Fruit fly (Drosophila melanogaster) whole organism, embryonic: ENCODE data around the gene CG6231.

Source experiments
- Awh ChIP-seq: fragments of 200-800 bp; sonication (Bioruptor generic); IDR thresholded peaks from 2 replicates; pipeline ENCODE4, ENCODE4 v1.3.6; 2022; ENCODE audit warnings: missing biosample characterization, missing genetic modification characterization
- B-H2 ChIP-seq: fragments of 200-800 bp; sonication (Bioruptor generic); optimal IDR thresholded peaks from 2 replicates; lab custom pipeline; 2018; ENCODE audit warnings: missing biosample characterization, mild to moderate bottlenecking, missing genetic modification characterization
- BEAF-32 ChIP-seq: fragments of 200-800 bp; sonication (Bioruptor generic); optimal IDR thresholded peaks from 3 replicates; lab custom pipeline; 2017; ENCODE audit warnings: missing biosample characterization, missing genetic modification characterization, mild to moderate bottlenecking, moderate library complexity, missing genetic modification reagents
- Bteb2 ChIP-seq: fragments of 200-800 bp; sonication (Bioruptor generic); optimal IDR thresholded peaks from 2 replicates; lab custom pipeline; 2016; ENCODE audit warnings: missing biosample characterization, missing genetic modification characterization
- CG10543 ChIP-seq: fragments of 200-800 bp; sonication (Bioruptor generic); optimal IDR thresholded peaks from 3 replicates; lab custom pipeline; 2017; ENCODE audit warnings: missing biosample characterization, mild to moderate bottlenecking, missing genetic modification characterization, moderate library complexity
- CG11696 ChIP-seq: fragments of 200-800 bp; sonication (Bioruptor generic); IDR thresholded peaks from 2 replicates; pipeline ENCODE4 v1.3.6; 2022; ENCODE audit warnings: missing biosample characterization, missing genetic modification characterization
- CG12071 ChIP-seq: fragments of 200-800 bp; sonication (Bioruptor generic); optimal IDR thresholded peaks from 3 replicates; lab custom pipeline; 2018; ENCODE audit warnings: missing biosample characterization, mild to moderate bottlenecking, missing genetic modification characterization
- CG12769 ChIP-seq: fragments of 200-800 bp; sonication (Bioruptor generic); optimal IDR thresholded peaks from 2 replicates; lab custom pipeline; 2019; ENCODE audit warnings: missing biosample characterization, mild to moderate bottlenecking, missing genetic modification characterization, moderate library complexity
- CG13296 ChIP-seq: fragments of 200-800 bp; sonication (Bioruptor generic); optimal IDR thresholded peaks from 3 replicates; lab custom pipeline; 2018; ENCODE audit warnings: missing biosample characterization, mild to moderate bottlenecking, missing genetic modification characterization
- CG13894 ChIP-seq: fragments of 200-800 bp; sonication (Bioruptor generic); optimal IDR thresholded peaks from 3 replicates; lab custom pipeline; 2018; ENCODE audit warnings: missing biosample characterization, mild to moderate bottlenecking, missing genetic modification characterization, moderate library complexity
- CG14965 ChIP-seq: fragments of 200-800 bp; sonication (Bioruptor generic); optimal IDR thresholded peaks from 2 replicates; lab custom pipeline; 2016; ENCODE audit warnings: missing biosample characterization, missing genetic modification characterization, borderline replicate concordance
- CG15479 ChIP-seq: fragments of 200-800 bp; sonication (Bioruptor generic); optimal IDR thresholded peaks from 3 replicates; lab custom pipeline; 2019; ENCODE audit warnings: missing biosample characterization, mild to moderate bottlenecking, missing genetic modification characterization, moderate library complexity
- CG18262 ChIP-seq: fragments of 200-800 bp; optimal IDR thresholded peaks from 3 replicates; lab custom pipeline; 2019; ENCODE audit warnings: missing biosample characterization, mild to moderate bottlenecking, missing genetic modification characterization, moderate library complexity
- CG18599 ChIP-seq: fragments of 200-800 bp; sonication (Bioruptor generic); optimal IDR thresholded peaks from 3 replicates; lab custom pipeline; 2017; ENCODE audit warnings: missing biosample characterization, missing genetic modification characterization, mild to moderate bottlenecking, moderate library complexity, missing genetic modification reagents
- CG2678 ChIP-seq: fragments of 200-800 bp; sonication (Bioruptor generic); optimal IDR thresholded peaks from 3 replicates; lab custom pipeline; 2019; ENCODE audit warnings: missing biosample characterization, mild to moderate bottlenecking, missing genetic modification characterization, moderate library complexity
- CG2875 ChIP-seq: fragments of 200-800 bp; sonication (Bioruptor generic); optimal IDR thresholded peaks from 2 replicates; lab custom pipeline; 2017; ENCODE audit warnings: missing biosample characterization, mild to moderate bottlenecking, missing genetic modification characterization, missing genetic modification reagents
- CG30020 ChIP-seq: fragments of 200-800 bp; optimal IDR thresholded peaks from 2 replicates; lab custom pipeline; 2019; ENCODE audit warnings: missing biosample characterization, mild to moderate bottlenecking, missing genetic modification characterization, moderate library complexity
- CG3065 ChIP-seq: fragments of 200-800 bp; sonication (Bioruptor generic); optimal IDR thresholded peaks from 2 replicates; lab custom pipeline; 2016; ENCODE audit warnings: missing biosample characterization, missing genetic modification characterization
- CG3281 ChIP-seq: fragments of 200-800 bp; sonication (Bioruptor generic); optimal IDR thresholded peaks from 3 replicates; lab custom pipeline; 2017; ENCODE audit warnings: missing biosample characterization, mild to moderate bottlenecking, missing genetic modification characterization
- CG4617 ChIP-seq: fragments of 200-800 bp; sonication (Bioruptor generic); optimal IDR thresholded peaks from 3 replicates; lab custom pipeline; 2016; ENCODE audit warnings: missing biosample characterization, missing genetic modification characterization, borderline replicate concordance
- CG7357 ChIP-seq: fragments of 200-800 bp; sonication (Bioruptor generic); IDR thresholded peaks from 3 replicates; pipeline ENCODE4 v1.3.6; 2022; ENCODE audit warnings: missing biosample characterization, missing genetic modification characterization
- CG8765 ChIP-seq: fragments of 200-800 bp; sonication (Bioruptor generic); IDR thresholded peaks from 2 replicates; pipeline ENCODE4 v1.3.6; 2022; ENCODE audit warnings: missing biosample characterization, missing genetic modification characterization
- CG8944 ChIP-seq: fragments of 200-800 bp; sonication (Bioruptor generic); optimal IDR thresholded peaks from 3 replicates; lab custom pipeline; 2016; ENCODE audit warnings: missing biosample characterization, missing genetic modification characterization
- D19B ChIP-seq: fragments of 200-800 bp; sonication (Bioruptor generic); optimal IDR thresholded peaks from 2 replicates; lab custom pipeline; 2017; ENCODE audit warnings: missing biosample characterization, mild to moderate bottlenecking, missing genetic modification characterization
- Ets97D ChIP-seq: fragments of 200-800 bp; sonication (Bioruptor generic); optimal IDR thresholded peaks from 3 replicates; lab custom pipeline; 2016; ENCODE audit warnings: missing biosample characterization, missing genetic modification characterization
- GATAe ChIP-seq: fragments of 200-800 bp; sonication (Bioruptor generic); conservative IDR thresholded peaks from 2 replicates; pipeline ENCODE4 v1.3.6; 2022; ENCODE audit warnings: missing biosample characterization, missing genetic modification characterization
- Gsc ChIP-seq: fragments of 200-800 bp; sonication (Bioruptor generic); IDR thresholded peaks from 2 replicates; pipeline ENCODE4 v1.3.6; 2022; ENCODE audit warnings: missing biosample characterization, missing genetic modification characterization
- HLH54F ChIP-seq: fragments of 200-800 bp; sonication (Bioruptor generic); optimal IDR thresholded peaks from 3 replicates; lab custom pipeline; 2016; ENCODE audit warnings: missing biosample characterization, missing genetic modification characterization
- HmgD ChIP-seq: fragments of 200-800 bp; sonication (Bioruptor generic); optimal IDR thresholded peaks from 3 replicates; lab custom pipeline; 2016; ENCODE audit warnings: missing biosample characterization, missing genetic modification characterization
- Hmr ChIP-seq: fragments of 200-800 bp; sonication (Bioruptor generic); optimal IDR thresholded peaks from 3 replicates; lab custom pipeline; 2017; ENCODE audit warnings: mild to moderate bottlenecking, missing biosample characterization, missing genetic modification reagents, missing genetic modification characterization
- Med ChIP-seq: fragments of 200-800 bp; sonication (Bioruptor generic); peaks from one replicate; lab custom pipeline; 2016; ENCODE audit warnings: missing biosample characterization, missing genetic modification characterization, mild to moderate bottlenecking, inconsistent platforms, moderate library complexity
- NFAT ChIP-seq: fragments of 200-800 bp; sonication (Bioruptor generic); IDR thresholded peaks from 2 replicates; pipeline ENCODE4 v1.3.6; 2022; ENCODE audit warnings: missing biosample characterization, missing genetic modification characterization
- PHDP ChIP-seq: fragments of 200-800 bp; sonication (Bioruptor generic); optimal IDR thresholded peaks from 3 replicates; lab custom pipeline; 2018; ENCODE audit warnings: missing biosample characterization, mild to moderate bottlenecking, missing genetic modification characterization, moderate library complexity
- Vsx1 ChIP-seq: fragments of 200-800 bp; sonication (Bioruptor generic); optimal IDR thresholded peaks from 2 replicates; lab custom pipeline; 2017; ENCODE audit warnings: missing biosample characterization, mild to moderate bottlenecking, missing genetic modification characterization, missing genetic modification reagents
- Xbp1 ChIP-seq: fragments of 200-800 bp; sonication (Bioruptor generic); optimal IDR thresholded peaks from 3 replicates; lab custom pipeline; 2016; ENCODE audit warnings: missing biosample characterization, mild to moderate bottlenecking, missing genetic modification characterization
- ac ChIP-seq: fragments of 200-800 bp; sonication (Bioruptor generic); optimal IDR thresholded peaks from 3 replicates; lab custom pipeline; 2017; ENCODE audit warnings: missing biosample characterization, mild to moderate bottlenecking, missing genetic modification characterization
- cwo ChIP-seq: fragments of 200-800 bp; sonication (Bioruptor generic); optimal IDR thresholded peaks from 3 replicates; lab custom pipeline; 2017; ENCODE audit warnings: missing biosample characterization, missing genetic modification characterization, mild to moderate bottlenecking, moderate library complexity, missing genetic modification reagents
- dmrt99B ChIP-seq: fragments of 200-800 bp; sonication (Bioruptor generic); optimal IDR thresholded peaks from 2 replicates; lab custom pipeline; 2018; ENCODE audit warnings: missing biosample characterization, mild to moderate bottlenecking, missing genetic modification characterization, moderate library complexity
- fd96Cb ChIP-seq: fragments of 200-800 bp; sonication (Bioruptor generic); optimal IDR thresholded peaks from 2 replicates; lab custom pipeline; 2018; ENCODE audit warnings: missing biosample characterization, mild to moderate bottlenecking, missing genetic modification characterization, moderate library complexity
- ftz-f1 ChIP-seq: fragments of 200-800 bp; sonication (Bioruptor generic); optimal IDR thresholded peaks from 2 replicates; lab custom pipeline; 2016; ENCODE audit warnings: missing biosample characterization, missing genetic modification characterization
- grn ChIP-seq: fragments of 200-800 bp; sonication (Bioruptor generic); optimal IDR thresholded peaks from 3 replicates; lab custom pipeline; 2017; ENCODE audit warnings: missing biosample characterization, missing genetic modification characterization
- klu ChIP-seq: fragments of 200-800 bp; sonication (Bioruptor generic); IDR thresholded peaks from 2 replicates; pipeline ENCODE4 v1.3.6; 2022; ENCODE audit warnings: missing biosample characterization, missing genetic modification characterization
- knrl ChIP-seq: fragments of 200-800 bp; sonication (Bioruptor generic); IDR thresholded peaks from 3 replicates; pipeline ENCODE4 v1.3.6; 2022; ENCODE audit warnings: missing biosample characterization, missing genetic modification characterization; ENCODE audit not compliant: partially characterized antibody
- luna ChIP-seq: fragments of 200-800 bp; sonication (Bioruptor generic); optimal IDR thresholded peaks from 2 replicates; lab custom pipeline; 2016; ENCODE audit warnings: missing biosample characterization, missing genetic modification characterization
- mirr ChIP-seq: fragments of 200-800 bp; sonication (Bioruptor generic); optimal IDR thresholded peaks from 3 replicates; lab custom pipeline; 2018; ENCODE audit warnings: missing biosample characterization, mild to moderate bottlenecking, missing genetic modification characterization
- pzg ChIP-seq: fragments of 200-800 bp; sonication (Bioruptor generic); optimal IDR thresholded peaks from 3 replicates; lab custom pipeline; 2018; ENCODE audit warnings: missing biosample characterization, mild to moderate bottlenecking, missing genetic modification characterization, moderate library complexity
- run ChIP-seq: fragments of 200-800 bp; sonication (Bioruptor generic); optimal IDR thresholded peaks from 3 replicates; lab custom pipeline; 2018; ENCODE audit warnings: missing biosample characterization, mild to moderate bottlenecking, missing genetic modification characterization
- slou ChIP-seq: fragments of 200-800 bp; sonication (Bioruptor generic); optimal IDR thresholded peaks from 3 replicates; lab custom pipeline; 2016; ENCODE audit warnings: missing biosample characterization, missing genetic modification characterization
- so ChIP-seq: fragments of 200-800 bp; sonication (Bioruptor generic); IDR thresholded peaks from 3 replicates; pipeline ENCODE4 v1.3.6; 2022; ENCODE audit warnings: missing biosample characterization, missing genetic modification characterization
- stc ChIP-seq: fragments of 200-800 bp; sonication (Bioruptor generic); IDR thresholded peaks from 2 replicates; pipeline ENCODE4 v1.3.6; 2022; ENCODE audit warnings: missing biosample characterization, missing genetic modification characterization
- unpg ChIP-seq: fragments of 200-800 bp; sonication (Bioruptor generic); optimal IDR thresholded peaks from 3 replicates; lab custom pipeline; 2018; ENCODE audit warnings: missing biosample characterization, mild to moderate bottlenecking, missing genetic modification characterization, moderate library complexity

CG6231 gene

DNA sequence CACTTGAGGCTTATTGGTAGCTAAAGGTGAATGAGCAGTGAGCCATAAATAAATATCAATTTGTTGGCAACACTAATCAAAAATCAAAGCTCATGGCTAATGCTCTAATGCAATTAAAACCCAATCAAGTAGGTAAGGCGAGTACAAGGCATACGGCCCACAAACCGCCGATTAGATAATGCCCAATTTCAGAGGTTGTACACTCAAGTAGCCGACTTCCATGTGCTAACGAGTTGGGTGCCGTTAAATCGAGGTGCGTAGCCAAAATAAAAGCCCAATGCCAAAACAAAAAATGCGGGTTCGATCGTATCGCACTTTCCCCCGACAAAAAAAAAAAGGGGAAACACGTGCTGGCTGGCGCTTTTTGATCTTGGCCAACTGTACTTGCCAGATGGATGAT is 10.5 kb downstream of the CG6231 start (continued):
- TF ChIP-seq GATAe (GFP tag; lab: Robert Waterston, UW): peak; percentile 77; the same call in 1 of the 2 replicates
- TF ChIP-seq Xbp1: no peak
- TF ChIP-seq BEAF-32 (GFP tag; lab: Kevin White, UChicago): no peak
- TF ChIP-seq B-H2: peak; percentile 3
- TF ChIP-seq pzg: no peak
- TF ChIP-seq Ets97D (GFP tag; lab: Kevin White, UChicago): no peak
- peak; percentile 82 for TF ChIP-seq cwo
- TF ChIP-seq CG15479 (GFP tag; lab: Kevin White, UChicago): no peak
- TF ChIP-seq Hmr (GFP tag; lab: Kevin White, UChicago): peak; percentile 24
- peak; percentile 20 for TF ChIP-seq CG12071 (GFP tag; lab: Kevin White, UChicago)
- TF ChIP-seq luna (GFP tag; lab: Kevin White, UChicago): no peak
- no peak for TF ChIP-seq CG2875 (GFP tag; lab: Kevin White, UChicago)
- TF ChIP-seq CG7357: no peak
- peak; percentile 32 for TF ChIP-seq CG2678
- no peak for TF ChIP-seq CG18262 (tag; lab: Kevin White, UChicago)
- no peak for TF ChIP-seq so
- TF ChIP-seq CG13296 (GFP tag; lab: Kevin White, UChicago): peak; percentile 24
- TF ChIP-seq stc (GFP tag; lab: Robert Waterston, UW): peak; percentile 11; the same call in 1 of the 2 replicates
- TF ChIP-seq CG8765: no peak
- no peak for TF ChIP-seq HmgD (GFP tag; lab: Kevin White, UChicago)
- TF ChIP-seq CG3065 (GFP tag; lab: Kevin White, UChicago): no peak
- no peak for TF ChIP-seq D19B
- TF ChIP-seq CG10543 (GFP tag; lab: Kevin White, UChicago): peak; percentile 56
- TF ChIP-seq unpg (GFP tag; lab: Kevin White, UChicago): peak; percentile 10
- TF ChIP-seq PHDP (tag; lab: Kevin White, UChicago): peak; percentile 35
- TF ChIP-seq mirr (GFP tag; lab: Kevin White, UChicago): peak; percentile 97
- TF ChIP-seq ac (GFP tag; lab: Kevin White, UChicago): no peak
- no peak for TF ChIP-seq slou (GFP tag; lab: Kevin White, UChicago)
- peak; percentile 6 for TF ChIP-seq CG13894 (tag; lab: Kevin White, UChicago)
- no peak for TF ChIP-seq Awh (GFP tag; lab: Robert Waterston, UW)
- TF ChIP-seq Vsx1 (GFP tag; lab: Kevin White, UChicago): peak; percentile 73
- no peak for TF ChIP-seq CG12769 (tag; lab: Kevin White, UChicago)
- no peak for TF ChIP-seq NFAT
- TF ChIP-seq CG4617 (GFP tag; lab: Kevin White, UChicago): no peak
- TF ChIP-seq dmrt99B (tag; lab: Kevin White, UChicago): no peak
- TF ChIP-seq CG18599 (GFP tag; lab: Kevin White, UChicago): peak; percentile 70
- no peak for TF ChIP-seq CG11696
- no peak for TF ChIP-seq ftz-f1 (GFP tag; lab: Kevin White, UChicago)
- TF ChIP-seq CG8944 (GFP tag; lab: Kevin White, UChicago): no peak
- TF ChIP-seq grn (GFP tag; lab: Kevin White, UChicago): peak; percentile 16
- TF ChIP-seq run (tag; lab: Kevin White, UChicago): no peak
- TF ChIP-seq Gsc (GFP tag; lab: Robert Waterston, UW): no peak
- TF ChIP-seq Med (GFP tag; lab: Kevin White, UChicago): peak; percentile 52
- TF ChIP-seq knrl (GFP tag; lab: Robert Waterston, UW): no peak
- no peak for TF ChIP-seq fd96Cb (tag; lab: Kevin White, UChicago)
- no peak for TF ChIP-seq klu (GFP tag; lab: Robert Waterston, UW)
- no peak for TF ChIP-seq Bteb2
- no peak for TF ChIP-seq HLH54F
- no peak for TF ChIP-seq CG30020 (tag; lab: Kevin White, UChicago)
- no peak for TF ChIP-seq CG14965
- peak; percentile 25 for TF ChIP-seq CG3281 (GFP tag; lab: Kevin White, UChicago)
